Worm (Caenorhabditis elegans) whole organism, L2 larva: ENCODE data around the gene aqp-12.

Source experiments
- C34F6.9 ChIP-seq: fragments of 150-350 bp; optimal IDR thresholded peaks from 2 replicates; lab custom pipeline; 2014; ENCODE audit warnings: missing biosample characterization, missing genetic modification characterization
- F13H6.1 ChIP-seq: sonication (generic microtip); optimal IDR thresholded peaks from 2 replicates; lab custom pipeline; 2016; ENCODE audit warnings: missing genetic modification characterization, missing compliant biosample characterization
- Y55F3AM.14 ChIP-seq: fragments of 200-800 bp; sonication (Bioruptor generic); optimal IDR thresholded peaks from 2 replicates; lab custom pipeline; 2018; ENCODE audit warnings: mild to moderate bottlenecking, missing genetic modification characterization, missing compliant biosample characterization
- ZK546.5 ChIP-seq: sonication (generic microtip); optimal IDR thresholded peaks from 2 replicates; lab custom pipeline; 2017; ENCODE audit warnings: missing biosample characterization, missing genetic modification characterization
- alr-1 ChIP-seq: fragments of 150-350 bp; optimal IDR thresholded peaks from 2 replicates; lab custom pipeline; 2014; ENCODE audit warnings: missing biosample characterization, missing genetic modification characterization
- aly-2 ChIP-seq: fragments of 150-350 bp; optimal IDR thresholded peaks from 2 replicates; lab custom pipeline; 2014; ENCODE audit warnings: missing biosample characterization, missing genetic modification characterization
- blmp-1 ChIP-seq: sonication (generic microtip); optimal IDR thresholded peaks from 2 replicates; lab custom pipeline; 2017; ENCODE audit warnings: missing genetic modification characterization, mild to moderate bottlenecking, missing compliant biosample characterization, antibody characterized with exemption, moderate library complexity; ENCODE audit not compliant: insufficient read depth
- ceh-16 ChIP-seq: fragments of 150-350 bp; optimal IDR thresholded peaks from 2 replicates; lab custom pipeline; 2014; ENCODE audit warnings: missing biosample characterization, missing genetic modification characterization
- crh-2 ChIP-seq: sonication (generic microtip); optimal IDR thresholded peaks from 2 replicates; lab custom pipeline; 2017; ENCODE audit warnings: missing biosample characterization, missing genetic modification characterization
- dmd-4 ChIP-seq: sonication (generic microtip); optimal IDR thresholded peaks from 2 replicates; lab custom pipeline; 2017; ENCODE audit warnings: missing biosample characterization, missing genetic modification characterization
- elt-3 ChIP-seq: sonication (generic microtip); optimal IDR thresholded peaks from 2 replicates; lab custom pipeline; 2017; ENCODE audit warnings: missing biosample characterization, missing genetic modification characterization
- fos-1 ChIP-seq: fragments of 150-350 bp; optimal IDR thresholded peaks from 2 replicates; lab custom pipeline; 2014; ENCODE audit warnings: missing biosample characterization, missing genetic modification characterization
- gmeb-1 ChIP-seq: fragments of 150-350 bp; optimal IDR thresholded peaks from 2 replicates; lab custom pipeline; 2014; ENCODE audit warnings: missing biosample characterization, missing genetic modification characterization
- lin-11 ChIP-seq: fragments of 150-350 bp; sonication (generic microtip); optimal IDR thresholded peaks from 2 replicates; lab custom pipeline; 2014; ENCODE audit warnings: missing biosample characterization, missing genetic modification characterization, inconsistent platforms, mixed read lengths
- lin-13 ChIP-seq: fragments of 150-350 bp; optimal IDR thresholded peaks from 2 replicates; lab custom pipeline; 2014; ENCODE audit warnings: missing biosample characterization, missing genetic modification reagents, missing genetic modification characterization
- lin-39 ChIP-seq: fragments of 150-350 bp; optimal IDR thresholded peaks from 2 replicates; lab custom pipeline; 2014; ENCODE audit warnings: missing biosample characterization, missing genetic modification reagents, missing genetic modification characterization
- lsy-2 ChIP-seq, 2 experiments: fragments of 150-350 bp in 1 of 2; sonication (generic microtip) in 1 of 2; optimal IDR thresholded peaks; 2 replicates each; lab custom pipeline; 2014 to 2017; ENCODE audit warnings: missing biosample characterization in 2 of 2, missing genetic modification characterization in 2 of 2
- mab-5 ChIP-seq: fragments of 150-350 bp; optimal IDR thresholded peaks from 2 replicates; lab custom pipeline; 2014; ENCODE audit warnings: missing biosample characterization, missing genetic modification characterization
- mdl-1 ChIP-seq, 2 experiments: fragments of 150-350 bp in 1 of 2; sonication (generic microtip) in 1 of 2; optimal IDR thresholded peaks; 2 replicates each; lab custom pipeline; 2017; ENCODE audit warnings: missing biosample characterization in 2 of 2, missing genetic modification characterization in 2 of 2
- nhr-10 ChIP-seq: sonication (generic microtip); optimal IDR thresholded peaks from 2 replicates; lab custom pipeline; 2017; ENCODE audit warnings: missing biosample characterization, missing genetic modification characterization
- nhr-129 ChIP-seq: fragments of 150-350 bp; optimal IDR thresholded peaks from 2 replicates; lab custom pipeline; 2014; ENCODE audit warnings: missing biosample characterization, missing genetic modification characterization
- nhr-21 ChIP-seq: fragments of 150-350 bp; optimal IDR thresholded peaks from 2 replicates; lab custom pipeline; 2014; ENCODE audit warnings: missing biosample characterization, missing genetic modification characterization
- nhr-23 ChIP-seq: fragments of 150-350 bp; optimal IDR thresholded peaks from 2 replicates; lab custom pipeline; 2014; ENCODE audit warnings: missing biosample characterization, missing genetic modification reagents, missing genetic modification characterization
- nhr-237 ChIP-seq: fragments of 150-350 bp; optimal IDR thresholded peaks from 2 replicates; lab custom pipeline; 2014; ENCODE audit warnings: missing biosample characterization, missing genetic modification characterization
- nhr-25 ChIP-seq: fragments of 150-350 bp; sonication (generic microtip); optimal IDR thresholded peaks from 3 replicates; lab custom pipeline; 2014; ENCODE audit warnings: missing biosample characterization, missing genetic modification characterization
- peb-1 ChIP-seq: fragments of 150-350 bp; optimal IDR thresholded peaks from 2 replicates; lab custom pipeline; 2014; ENCODE audit warnings: missing biosample characterization, missing genetic modification characterization
- sem-4 ChIP-seq: fragments of 150-350 bp; optimal IDR thresholded peaks from 2 replicates; lab custom pipeline; 2014; ENCODE audit warnings: missing biosample characterization, missing genetic modification reagents, missing genetic modification characterization
- skn-1 ChIP-seq: sonication (generic microtip); optimal IDR thresholded peaks from 2 replicates; lab custom pipeline; 2017; ENCODE audit warnings: missing biosample characterization, missing genetic modification characterization
- sma-9 ChIP-seq, 2 experiments: fragments of 150-350 bp in 1 of 2; sonication (generic microtip) in 1 of 2; optimal IDR thresholded peaks; 2 replicates each; lab custom pipeline; 2014 to 2016; ENCODE audit warnings: missing genetic modification characterization in 2 of 2, mild to moderate bottlenecking in 1 of 2, missing biosample characterization in 1 of 2, missing compliant biosample characterization in 1 of 2, missing genetic modification reagents in 1 of 2, moderate library complexity in 1 of 2
- snpc-4 ChIP-seq: fragments of 150-350 bp; optimal IDR thresholded peaks from 2 replicates; lab custom pipeline; 2014; ENCODE audit warnings: missing biosample characterization, missing genetic modification characterization
- unc-55 ChIP-seq: fragments of 150-350 bp; sonication (generic microtip); optimal IDR thresholded peaks from 3 replicates; lab custom pipeline; 2014; ENCODE audit warnings: missing biosample characterization, missing genetic modification reagents, missing genetic modification characterization
- unc-62 ChIP-seq: fragments of 150-350 bp; optimal IDR thresholded peaks from 2 replicates; lab custom pipeline; 2014; ENCODE audit warnings: missing biosample characterization, missing genetic modification reagents, missing genetic modification characterization
- ztf-1 ChIP-seq: fragments of 200-800 bp; sonication (Bioruptor generic); conservative IDR thresholded peaks from 2 replicates; pipeline ENCODE4 v1.3.6; 2022; ENCODE audit warnings: missing genetic modification characterization, missing compliant biosample characterization
- ztf-11 ChIP-seq: sonication (generic microtip); optimal IDR thresholded peaks from 2 replicates; lab custom pipeline; 2017; ENCODE audit warnings: missing biosample characterization, missing genetic modification characterization
- ztf-4 ChIP-seq: fragments of 150-350 bp; optimal IDR thresholded peaks from 2 replicates; lab custom pipeline; 2014; ENCODE audit warnings: missing biosample characterization, missing genetic modification characterization

The aqp-12 gene

DNA sequence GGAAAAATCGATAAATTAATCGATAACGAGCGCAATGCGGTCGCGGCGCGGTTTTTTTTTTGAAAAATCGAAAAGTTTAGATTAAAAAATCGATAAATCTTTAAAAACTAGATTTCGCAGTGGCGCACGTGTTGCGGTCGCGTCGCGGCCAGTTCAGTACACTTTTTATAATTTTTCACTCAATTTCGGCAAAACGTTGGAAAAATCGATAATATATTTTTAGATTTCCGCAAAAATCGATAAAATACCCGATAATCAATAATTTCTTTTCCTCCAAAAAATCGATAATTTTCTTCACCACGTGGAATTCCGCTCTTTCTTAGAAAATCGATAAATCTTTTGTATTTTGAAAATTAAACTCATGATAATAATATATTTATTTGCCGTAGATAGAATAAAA lies 26.5 kb upstream of the aqp-12 start:
- no peak for TF ChIP-seq lin-13 (GFP tag; lab: Kevin White, UChicago)
- no peak for TF ChIP-seq fos-1
- TF ChIP-seq alr-1 (tag; lab: Kevin White, UChicago), result no peak
- TF ChIP-seq mab-5 (tag; lab: Kevin White, UChicago), result no peak
- no peak for TF ChIP-seq lin-11
- TF ChIP-seq sma-9 (GFP tag; optimal IDR thresholded peaks at IDR 0.05; lab: Kevin White, UChicago), result no peak
- TF ChIP-seq sma-9 (tag; optimal IDR thresholded peaks at IDR 0.05; lab: Kevin White, UChicago), result no peak
- TF ChIP-seq nhr-21, result no peak
- no peak for TF ChIP-seq ztf-1 (GFP tag; lab: Robert Waterston, UW)
- no peak for TF ChIP-seq aly-2 (tag; lab: Kevin White, UChicago)

DNA sequence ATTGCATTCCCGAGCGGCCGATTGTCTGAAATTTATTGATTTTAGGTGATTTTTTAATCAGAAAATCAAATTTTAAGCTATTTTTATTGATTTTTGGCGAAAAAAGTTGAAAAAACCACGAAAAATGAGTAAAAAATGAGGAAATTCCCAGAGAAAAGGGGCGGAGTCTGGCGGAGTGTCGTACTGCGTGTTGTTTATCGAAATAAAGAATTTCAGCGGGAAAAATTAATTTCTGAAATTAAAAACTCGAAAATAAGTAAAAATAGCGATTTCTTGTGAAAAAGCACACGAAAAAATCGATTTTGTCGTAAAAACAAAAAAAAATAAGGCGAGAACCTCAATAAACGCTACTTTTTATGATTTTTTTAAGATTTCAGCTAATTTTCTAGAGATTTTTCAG lies 18.2 kb upstream of the aqp-12 start, which contains the start of gene Y57A10A.13:
Gene Y57A10A.13, minus strand, starts transcription at position 46 of the 400 bp plus-strand sequence.
- TF ChIP-seq ceh-16, result no peak
- peak; percentile 47 for TF ChIP-seq gmeb-1
- TF ChIP-seq lsy-2 (tag; optimal IDR thresholded peaks at IDR 0.05; lab: Kevin White, UChicago), result peak in 1 of 2 experiments; percentile 26
- TF ChIP-seq unc-55 (GFP tag; lab: Kevin White, UChicago), result peak; percentile 42

DNA sequence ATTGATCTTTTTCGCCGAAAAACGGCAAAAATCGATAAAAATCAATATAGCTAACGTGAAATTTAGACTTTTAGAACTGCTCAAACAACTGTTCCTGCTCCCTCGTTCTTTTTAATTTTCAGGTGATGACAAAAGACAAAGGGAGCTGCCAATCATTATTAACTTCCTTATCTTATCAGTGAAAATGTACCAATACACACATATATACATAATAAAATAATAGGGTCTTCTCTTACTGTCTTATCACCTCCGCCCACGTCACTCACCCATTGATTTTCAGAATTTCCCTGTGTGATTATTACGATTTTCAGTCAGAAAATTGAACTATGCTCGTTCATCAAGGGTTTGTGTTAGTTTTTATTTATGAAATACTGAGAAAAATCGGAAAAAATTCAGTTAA lies 17.3 kb upstream of the aqp-12 start, which contains the start of gene Y57A10A.14:
Gene Y57A10A.14, plus strand, starts transcription at position 228 of the 400 bp plus-strand sequence.
- TF ChIP-seq alr-1 (tag; lab: Kevin White, UChicago), result no peak
- peak; percentile 91 for TF ChIP-seq fos-1
- no peak for TF ChIP-seq ZK546.5
- no peak for TF ChIP-seq elt-3 (tag; lab: Kevin White, UChicago)
- TF ChIP-seq sem-4, result no peak
- TF ChIP-seq blmp-1 (tag; lab: Kevin White, UChicago), result no peak
- TF ChIP-seq skn-1 (tag; lab: Kevin White, UChicago), result peak; percentile 87
- TF ChIP-seq C34F6.9 (tag; lab: Kevin White, UChicago), result no peak
- TF ChIP-seq ceh-16, result no peak
- no peak for TF ChIP-seq nhr-23 (tag; lab: Kevin White, UChicago)
- no peak for TF ChIP-seq Y55F3AM.14 (GFP tag; lab: Kevin White, UChicago)
- no peak for TF ChIP-seq ztf-11
- peak; percentile 16 for TF ChIP-seq F13H6.1 (tag; lab: Kevin White, UChicago)
- TF ChIP-seq nhr-10 (tag; lab: Kevin White, UChicago), result no peak
- no peak for TF ChIP-seq ztf-4 (tag; lab: Kevin White, UChicago)
- TF ChIP-seq peb-1, result no peak
- TF ChIP-seq crh-2, result peak; percentile 69
- TF ChIP-seq snpc-4 (tag; lab: Kevin White, UChicago), result no peak

DNA sequence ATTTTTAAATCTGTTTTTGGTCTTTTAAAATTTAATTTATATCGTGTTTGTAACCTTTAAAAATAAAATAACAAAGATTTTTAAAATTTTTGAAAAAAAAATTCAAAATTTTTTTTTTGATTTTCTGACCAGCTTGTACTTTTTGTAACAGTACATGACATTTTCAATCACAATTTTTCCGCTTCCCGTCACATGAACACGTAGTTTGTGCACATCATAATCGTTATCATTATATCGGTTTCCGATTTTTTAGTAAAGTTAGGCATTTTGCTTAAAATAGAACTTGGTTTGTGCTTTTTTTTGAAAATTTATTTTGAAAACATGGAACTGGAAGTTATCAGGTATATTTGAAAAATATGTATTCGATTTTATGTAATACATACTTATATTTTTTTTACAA lies 16.3 kb upstream of the aqp-12 start:
- TF ChIP-seq lsy-2 (tag; optimal IDR thresholded peaks at IDR 0.05; lab: Kevin White, UChicago) (no peak), fos-1 (peak; percentile 56)
- TF ChIP-seq, all 48 proteins: peak for 1

DNA sequence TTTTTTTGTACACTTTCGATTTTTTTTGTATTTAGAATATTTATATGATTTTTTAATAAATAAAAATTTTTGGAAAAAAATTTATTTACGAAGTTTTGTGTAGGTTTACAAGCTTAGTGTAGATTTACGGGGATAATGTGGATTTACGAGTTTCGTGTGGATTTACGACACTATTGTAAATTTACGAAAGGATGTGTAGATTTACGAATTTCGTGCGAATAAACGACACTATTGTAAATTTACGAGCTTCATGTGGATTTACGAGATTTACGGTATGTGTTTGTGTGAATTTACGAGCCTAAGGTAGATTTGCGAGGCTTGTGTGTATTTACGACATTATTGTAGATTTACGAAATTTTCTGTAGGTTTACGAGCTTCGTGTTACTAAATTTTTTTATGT lies 13.8 kb upstream of the aqp-12 start:
- TF ChIP-seq lin-39, result no peak
- TF ChIP-seq blmp-1 (tag; lab: Kevin White, UChicago), result no peak
- no peak for TF ChIP-seq aly-2 (tag; lab: Kevin White, UChicago)
- no peak for TF ChIP-seq dmd-4 (tag; lab: Kevin White, UChicago)
- TF ChIP-seq unc-62 (GFP tag; lab: Kevin White, UChicago), result no peak
- no peak for TF ChIP-seq F13H6.1 (tag; lab: Kevin White, UChicago)
- no peak for TF ChIP-seq unc-55 (GFP tag; lab: Kevin White, UChicago)
- no peak for TF ChIP-seq skn-1 (tag; lab: Kevin White, UChicago)
- TF ChIP-seq ztf-11, result no peak
- no peak for TF ChIP-seq nhr-23 (tag; lab: Kevin White, UChicago)
- TF ChIP-seq ztf-1 (GFP tag; lab: Robert Waterston, UW), result no peak
- TF ChIP-seq nhr-129, result no peak
- TF ChIP-seq gmeb-1, result no peak
- no peak for TF ChIP-seq nhr-21
- no peak for TF ChIP-seq nhr-10 (tag; lab: Kevin White, UChicago)
- no peak for TF ChIP-seq nhr-25 (tag; lab: Kevin White, UChicago)
- TF ChIP-seq mdl-1 (tag; optimal IDR thresholded peaks at IDR 0.05; lab: Kevin White, UChicago), result no peak
- no peak for TF ChIP-seq snpc-4 (tag; lab: Kevin White, UChicago)
- no peak for TF ChIP-seq nhr-237 (tag; lab: Kevin White, UChicago)
